Fruit fly (Drosophila melanogaster): ENCODE data around the gene Septin2.

The Septin2 gene

DNA sequence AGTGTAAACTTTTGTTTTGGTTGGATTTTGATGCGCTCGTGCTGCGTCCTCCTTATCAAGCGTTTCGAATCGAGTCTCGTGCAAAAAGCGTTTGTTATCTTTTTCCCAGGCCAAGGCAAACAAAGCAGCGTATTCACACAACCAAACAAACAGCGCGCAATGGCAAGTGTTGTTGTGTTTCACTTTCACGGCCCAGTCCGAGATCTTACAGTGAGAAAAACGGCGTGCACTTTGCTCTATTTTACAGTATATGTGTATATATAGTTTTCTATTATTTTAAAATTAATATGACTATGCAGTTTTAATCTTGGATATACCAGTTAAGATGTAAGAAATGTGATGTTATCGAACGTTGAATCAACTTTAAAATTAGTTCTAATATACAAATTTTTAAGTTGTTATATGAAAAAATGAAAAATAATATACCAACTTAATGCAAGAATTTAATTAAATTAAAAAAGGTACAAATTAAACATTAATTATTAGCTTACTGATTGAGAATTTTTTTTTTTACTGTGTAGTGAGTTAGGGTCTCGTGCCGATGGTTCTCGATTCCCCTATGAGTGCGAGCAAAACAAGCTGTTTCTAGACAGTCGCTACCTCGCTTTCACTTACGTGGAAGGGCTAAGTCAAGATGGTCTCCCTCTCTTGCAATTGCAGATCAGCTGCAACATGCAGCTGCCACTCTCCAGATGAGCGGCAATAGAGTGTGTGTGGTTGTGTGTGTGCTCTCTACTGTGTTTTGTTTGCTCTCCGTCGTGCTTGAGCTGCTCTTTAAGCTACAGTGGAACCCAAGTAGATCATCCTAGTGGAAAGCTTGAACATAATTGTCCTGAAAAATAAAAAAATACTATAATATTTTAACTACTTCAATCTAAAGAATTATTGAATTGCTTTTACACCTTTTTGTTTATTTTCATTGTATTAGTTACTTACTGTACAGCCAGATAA, 6.3 kb upstream of the Septin2 start (continued):
- TF ChIP-seq CG4360 (GFP tag; IDR thresholded peaks at IDR 0.05) (peak; percentile 68), corto (GFP tag; optimal IDR thresholded peaks at IDR 0.05) (no peak), sisA (GFP tag; IDR thresholded peaks at IDR 0.05) (peak; percentile 75), HmgZ (tag; optimal IDR thresholded peaks at IDR 0.05) (peak; percentile 50), Dll (GFP tag; IDR thresholded peaks at IDR 0.05; ENCODE audit: partially characterized antibody) (no peak), Med (GFP tag) (peak; percentile 63), pan (optimal IDR thresholded peaks at IDR 0.05) (no peak), pan (GFP tag; optimal IDR thresholded peaks at IDR 0.05 in 1 of 2, IDR thresholded peaks at IDR 0.05 in 1 of 2) (peak in 1 of 2 experiments; percentile 82), gce (GFP tag; IDR thresholded peaks at IDR 0.05) (peak; percentile 74), stwl (tag; optimal IDR thresholded peaks at IDR 0.05) (peak; percentile 37), shn (GFP tag; optimal IDR thresholded peaks at IDR 0.05) (no peak), sug (tag; optimal IDR thresholded peaks at IDR 0.05) (peak; percentile 52), tin (GFP tag; optimal IDR thresholded peaks at IDR 0.05) (peak; percentile 85), twi (tag; optimal IDR thresholded peaks at IDR 0.05) (peak; percentile 81), CG4328 (GFP tag; optimal IDR thresholded peaks at IDR 0.05) (peak; percentile 83), vnd (GFP tag; IDR thresholded peaks at IDR 0.05; ENCODE audit: partially characterized antibody) (no peak), sqz (GFP tag; optimal IDR thresholded peaks at IDR 0.05) (peak; percentile 91), Max (GFP tag; optimal IDR thresholded peaks at IDR 0.05) (peak; percentile 79), insv (GFP tag; optimal IDR thresholded peaks at IDR 0.05) (peak in 1 of 2 experiments; percentile 24), bowl (GFP tag; IDR thresholded peaks at IDR 0.05) (peak; percentile 28; the same call in 1 of the 2 replicates), CG4707 (GFP tag; optimal IDR thresholded peaks at IDR 0.05) (peak; percentile 33), C15 (GFP tag; IDR thresholded peaks at IDR 0.05) (no peak), CG11247 (GFP tag; IDR thresholded peaks at IDR 0.05) (peak; percentile 23), Side (GFP tag; optimal IDR thresholded peaks at IDR 0.05) (peak; percentile 27), vfl (GFP tag; optimal IDR thresholded peaks at IDR 0.05) (no peak), H15 (GFP tag; IDR thresholded peaks at IDR 0.05) (peak; percentile 77; the same call in 2 of the 3 replicates), disco-r (GFP tag; optimal IDR thresholded peaks at IDR 0.05) (no peak), PHDP (tag; optimal IDR thresholded peaks at IDR 0.05) (peak; percentile 93), slp2 (GFP tag; optimal IDR thresholded peaks at IDR 0.05) (no peak), wek (GFP tag; optimal IDR thresholded peaks at IDR 0.05) (no peak), dm (GFP tag; optimal IDR thresholded peaks at IDR 0.05) (no peak), oc (tag; optimal IDR thresholded peaks at IDR 0.05) (peak; percentile 84), ewg (GFP tag; optimal IDR thresholded peaks at IDR 0.05) (peak; percentile 72), CG10979 (tag; optimal IDR thresholded peaks at IDR 0.05) (peak; percentile 98), CG2120 (GFP tag; optimal IDR thresholded peaks at IDR 0.05) (peak; percentile 55), kay (GFP tag; optimal IDR thresholded peaks at IDR 0.05) (peak; percentile 43), Deaf1 (tag; optimal IDR thresholded peaks at IDR 0.05) (peak; percentile 75), dmrt99B (tag; optimal IDR thresholded peaks at IDR 0.05) (peak; percentile 97), Dref (GFP tag; IDR thresholded peaks at IDR 0.05) (no peak), Atf6 (GFP tag; IDR thresholded peaks at IDR 0.05) (peak; percentile 28; the same call in 1 of the 2 replicates), CG7786 (GFP tag; optimal IDR thresholded peaks at IDR 0.05) (no peak), Antp (GFP tag; optimal IDR thresholded peaks at IDR 0.05) (no peak), bigmax (GFP tag; optimal IDR thresholded peaks at IDR 0.05) (no peak), klu (GFP tag; IDR thresholded peaks at IDR 0.05) (peak; percentile 53), CG9609 (GFP tag; optimal IDR thresholded peaks at IDR 0.05) (no peak), p53 (GFP tag; optimal IDR thresholded peaks at IDR 0.05) (no peak), CG43689 (GFP tag; IDR thresholded peaks at IDR 0.05) (peak; percentile 55; the same call in 1 of the 2 replicates), CG1792 (GFP tag; optimal IDR thresholded peaks at IDR 0.05) (peak; percentile 6), CG16779 (GFP tag; IDR thresholded peaks at IDR 0.05) (no peak)
